Worm (Caenorhabditis elegans) whole organism, L1 larva: ENCODE data around the gene nfm-1.

Experiments used
- C04F5.9 ChIP-seq: sonication (generic microtip); optimal IDR thresholded peaks from 2 replicates; lab custom pipeline; 2016; ENCODE audit warnings: missing genetic modification characterization, missing compliant biosample characterization
- C34B4.2 ChIP-seq: sonication (generic microtip); optimal IDR thresholded peaks from 2 replicates; lab custom pipeline; 2017; ENCODE audit warnings: mild to moderate bottlenecking, missing genetic modification characterization, missing compliant biosample characterization
- aha-1 ChIP-seq: fragments of 150-350 bp; optimal IDR thresholded peaks from 2 replicates; lab custom pipeline; 2014; ENCODE audit warnings: missing biosample characterization, missing genetic modification characterization
- blmp-1 ChIP-seq: fragments of 150-350 bp; optimal IDR thresholded peaks from 2 replicates; lab custom pipeline; 2014; ENCODE audit warnings: missing biosample characterization, missing genetic modification characterization
- ceh-8 ChIP-seq: fragments of 200-800 bp; sonication (Bioruptor generic); optimal IDR thresholded peaks from 2 replicates; lab custom pipeline; 2018; ENCODE audit warnings: mild to moderate bottlenecking, missing genetic modification characterization, moderate library complexity, missing compliant biosample characterization
- ceh-82 ChIP-seq, 3 experiments: fragments of 150-350 bp in 1 of 3; sonication (generic microtip) in 2 of 3; optimal IDR thresholded peaks; 2 replicates each; lab custom pipeline; 2014 to 2017; ENCODE audit warnings: missing biosample characterization in 3 of 3, missing genetic modification characterization in 3 of 3
- ceh-88 ChIP-seq: fragments of 200-800 bp; sonication (Bioruptor generic); IDR thresholded peaks from 2 replicates; pipeline ENCODE4 v1.3.6; 2022; ENCODE audit warnings: missing genetic modification characterization, missing compliant biosample characterization
- ceh-90 ChIP-seq: sonication (generic microtip); optimal IDR thresholded peaks from 2 replicates; lab custom pipeline; 2016; ENCODE audit warnings: missing genetic modification characterization, missing compliant biosample characterization
- ces-1 ChIP-seq: fragments of 150-350 bp; optimal IDR thresholded peaks from 2 replicates; lab custom pipeline; 2014; ENCODE audit warnings: missing biosample characterization, missing genetic modification reagents, missing genetic modification characterization
- dsc-1 ChIP-seq: sonication (generic microtip); optimal IDR thresholded peaks from 2 replicates; lab custom pipeline; 2016; ENCODE audit warnings: mild to moderate bottlenecking, missing genetic modification characterization, missing compliant biosample characterization
- efl-1 ChIP-seq, 4 experiments: fragments of 150-350 bp; optimal IDR thresholded peaks in 3 of 4; peaks in 1 of 4; 1 replicate in 1 of 4; 2 replicates in 3 of 4; lab custom pipeline; 2014; ENCODE audit warnings: missing biosample characterization in 2 of 4, missing genetic modification characterization in 2 of 4, missing genetic modification reagents in 2 of 4
- ets-5 ChIP-seq: fragments of 200-800 bp; sonication (Bioruptor generic); IDR thresholded peaks from 2 replicates; pipeline ENCODE4 v1.3.6; 2022; ENCODE audit warnings: missing genetic modification characterization, missing compliant biosample characterization
- fkh-4 ChIP-seq: sonication (generic microtip); optimal IDR thresholded peaks from 2 replicates; lab custom pipeline; 2016; ENCODE audit warnings: missing compliant biosample characterization, missing genetic modification characterization, borderline replicate concordance
- fos-1 ChIP-seq: fragments of 150-350 bp; optimal IDR thresholded peaks from 2 replicates; lab custom pipeline; 2014; ENCODE audit warnings: missing biosample characterization, missing genetic modification characterization
- grh-1 ChIP-seq: fragments of 200-800 bp; sonication (Bioruptor generic); IDR thresholded peaks from 2 replicates; pipeline ENCODE4 v1.3.6; 2022; ENCODE audit warnings: missing genetic modification reagents, missing genetic modification characterization, missing compliant biosample characterization
- hlh-4 ChIP-seq: sonication (generic microtip); optimal IDR thresholded peaks from 2 replicates; lab custom pipeline; 2016; ENCODE audit warnings: mild to moderate bottlenecking, missing genetic modification characterization, missing compliant biosample characterization
- hpl-2 ChIP-seq: fragments of 150-350 bp; optimal IDR thresholded peaks from 2 replicates; lab custom pipeline; 2014; ENCODE audit warnings: missing biosample characterization, missing genetic modification reagents, missing genetic modification characterization
- irx-1 ChIP-seq: sonication (generic microtip); optimal IDR thresholded peaks from 2 replicates; lab custom pipeline; 2016; ENCODE audit warnings: missing genetic modification characterization, missing compliant biosample characterization
- lin-13 ChIP-seq: fragments of 150-350 bp; optimal IDR thresholded peaks from 2 replicates; lab custom pipeline; 2014; ENCODE audit warnings: missing biosample characterization, missing genetic modification reagents, missing genetic modification characterization
- lin-14 ChIP-seq: fragments of 200-800 bp; sonication (Bioruptor generic); optimal IDR thresholded peaks from 2 replicates; lab custom pipeline; 2018; ENCODE audit warnings: mild to moderate bottlenecking, missing genetic modification characterization, moderate library complexity, missing compliant biosample characterization
- lin-39 ChIP-seq: fragments of 150-350 bp; optimal IDR thresholded peaks from 2 replicates; lab custom pipeline; 2014; ENCODE audit warnings: missing biosample characterization, missing genetic modification reagents, missing genetic modification characterization
- lsy-2 ChIP-seq, 2 experiments: fragments of 150-350 bp; optimal IDR thresholded peaks; 2 replicates each; lab custom pipeline; 2014; ENCODE audit warnings: missing biosample characterization in 2 of 2, missing genetic modification characterization in 2 of 2
- mab-9 ChIP-seq: fragments of 200-800 bp; sonication (Bioruptor generic); IDR thresholded peaks from 2 replicates; pipeline ENCODE4 v1.3.6; 2022; ENCODE audit warnings: missing genetic modification reagents, missing genetic modification characterization, missing compliant biosample characterization
- mdl-1 ChIP-seq, 2 experiments: fragments of 150-350 bp; optimal IDR thresholded peaks; 2 replicates each; lab custom pipeline; 2014 to 2017; ENCODE audit warnings: missing biosample characterization in 2 of 2, missing genetic modification characterization in 2 of 2, inconsistent platforms in 1 of 2
- mep-1 ChIP-seq: fragments of 150-350 bp; optimal IDR thresholded peaks from 2 replicates; lab custom pipeline; 2014; ENCODE audit warnings: missing biosample characterization, missing genetic modification characterization
- nhr-20 ChIP-seq: sonication (generic microtip); optimal IDR thresholded peaks from 2 replicates; lab custom pipeline; 2016; ENCODE audit warnings: mild to moderate bottlenecking, missing genetic modification characterization, missing compliant biosample characterization
- nhr-237 ChIP-seq: fragments of 150-350 bp; optimal IDR thresholded peaks from 2 replicates; lab custom pipeline; 2014; ENCODE audit warnings: missing biosample characterization, missing genetic modification characterization
- nhr-47 ChIP-seq: sonication (generic microtip); optimal IDR thresholded peaks from 2 replicates; lab custom pipeline; 2016; ENCODE audit warnings: mild to moderate bottlenecking, missing genetic modification characterization, moderate library complexity, missing compliant biosample characterization
- nhr-71 ChIP-seq: sonication (generic microtip); optimal IDR thresholded peaks from 2 replicates; lab custom pipeline; 2016; ENCODE audit warnings: mild to moderate bottlenecking, missing genetic modification characterization, moderate library complexity, missing compliant biosample characterization
- nhr-90 ChIP-seq: sonication (generic microtip); optimal IDR thresholded peaks from 2 replicates; lab custom pipeline; 2016; ENCODE audit warnings: mild to moderate bottlenecking, missing genetic modification characterization, missing compliant biosample characterization; ENCODE audit not compliant: poor library complexity
- skn-1 ChIP-seq: fragments of 150-350 bp; optimal IDR thresholded peaks from 2 replicates; lab custom pipeline; 2014; ENCODE audit warnings: missing biosample characterization, missing genetic modification characterization
- snu-23 ChIP-seq: sonication (generic microtip); optimal IDR thresholded peaks from 2 replicates; lab custom pipeline; 2016; ENCODE audit warnings: missing genetic modification characterization, missing compliant biosample characterization
- sox-4 ChIP-seq: sonication (generic microtip); optimal IDR thresholded peaks from 2 replicates; lab custom pipeline; 2016; ENCODE audit warnings: missing genetic modification characterization, missing compliant biosample characterization
- sup-37 ChIP-seq: fragments of 200-800 bp; sonication (Bioruptor generic); optimal IDR thresholded peaks from 2 replicates; lab custom pipeline; 2018; ENCODE audit warnings: mild to moderate bottlenecking, missing genetic modification characterization, missing compliant biosample characterization
- swsn-7 ChIP-seq: sonication (generic microtip); optimal IDR thresholded peaks from 2 replicates; lab custom pipeline; 2016; ENCODE audit warnings: missing genetic modification characterization, missing compliant biosample characterization
- tlp-1 ChIP-seq: fragments of 150-350 bp; optimal IDR thresholded peaks from 2 replicates; lab custom pipeline; 2014; ENCODE audit warnings: missing biosample characterization, missing genetic modification characterization
- unc-130 ChIP-seq: fragments of 150-350 bp; optimal IDR thresholded peaks from 2 replicates; lab custom pipeline; 2017; ENCODE audit warnings: missing biosample characterization, missing genetic modification characterization, inconsistent platforms
- unc-62 ChIP-seq: fragments of 150-350 bp; optimal IDR thresholded peaks from 2 replicates; lab custom pipeline; 2014; ENCODE audit warnings: missing biosample characterization, missing genetic modification reagents, missing genetic modification characterization
- unc-86 ChIP-seq: sonication (generic microtip); optimal IDR thresholded peaks from 2 replicates; lab custom pipeline; 2016; ENCODE audit warnings: missing genetic modification characterization, missing compliant biosample characterization
- vab-15 ChIP-seq: sonication (generic microtip); optimal IDR thresholded peaks from 2 replicates; lab custom pipeline; 2017; ENCODE audit warnings: missing genotype, mild to moderate bottlenecking, missing genetic modification characterization, missing compliant biosample characterization
- xbp-1 ChIP-seq: sonication (generic microtip); optimal IDR thresholded peaks from 2 replicates; lab custom pipeline; 2016; ENCODE audit warnings: missing genetic modification characterization, missing compliant biosample characterization
- zip-4 ChIP-seq: fragments of 200-800 bp; sonication (Bioruptor generic); optimal IDR thresholded peaks from 2 replicates; lab custom pipeline; 2018; ENCODE audit warnings: mild to moderate bottlenecking, missing genetic modification characterization, moderate library complexity, missing compliant biosample characterization
- ztf-11 ChIP-seq, 2 experiments: sonication (generic microtip); optimal IDR thresholded peaks; 2 replicates each; lab custom pipeline; 2016 to 2017; ENCODE audit warnings: missing genetic modification characterization in 2 of 2, missing biosample characterization in 1 of 2, missing compliant biosample characterization in 1 of 2
- ztf-4 ChIP-seq: fragments of 150-350 bp; optimal IDR thresholded peaks from 2 replicates; lab custom pipeline; 2014; ENCODE audit warnings: missing biosample characterization, missing genetic modification characterization

nfm-1 gene

DNA sequence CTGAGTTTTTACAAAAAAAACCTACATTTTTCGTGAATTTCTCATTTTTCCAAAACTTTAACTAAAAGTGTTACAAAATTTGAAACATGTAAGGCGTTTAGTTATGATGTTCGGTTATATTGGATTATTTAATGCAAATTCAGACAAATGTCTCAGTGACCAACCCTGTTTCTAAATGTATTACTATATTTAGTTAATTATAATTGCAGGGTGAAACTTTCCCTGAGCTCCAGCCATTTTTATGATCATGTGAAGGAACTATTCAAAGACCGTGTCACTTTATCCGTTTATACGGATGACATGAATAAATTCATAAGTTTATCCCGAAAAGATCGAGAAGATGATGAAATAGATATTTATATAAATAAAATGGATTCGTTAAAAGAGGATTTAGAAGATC, 31.6 kb downstream of the nfm-1 start, which contains the start of gene C23G10.5:
TSS of gene C23G10.5 (plus strand) at position 301 of the 400 bp plus-strand sequence.
- TF ChIP-seq tlp-1 (tag; lab: Kevin White, UChicago), result no peak
- no peak for TF ChIP-seq ztf-11 (tag; optimal IDR thresholded peaks at IDR 0.05; lab: Kevin White, UChicago)
- TF ChIP-seq hpl-2, result no peak
- no peak for TF ChIP-seq xbp-1
- TF ChIP-seq ets-5 (GFP tag; lab: Robert Waterston, UW), result no peak
- TF ChIP-seq lsy-2 (tag; optimal IDR thresholded peaks at IDR 0.05; lab: Kevin White, UChicago), result no peak
- no peak for TF ChIP-seq C04F5.9 (tag; lab: Kevin White, UChicago)
- no peak for TF ChIP-seq dsc-1 (tag; lab: Kevin White, UChicago)
- no peak for TF ChIP-seq ceh-88 (GFP tag; lab: Robert Waterston, UW)
- TF ChIP-seq mab-9, result no peak
- TF ChIP-seq lin-13 (GFP tag; lab: Kevin White, UChicago), result no peak
- TF ChIP-seq nhr-47 (tag; lab: Kevin White, UChicago), result no peak
- no peak for TF ChIP-seq mdl-1 (tag; optimal IDR thresholded peaks at IDR 0.05; lab: Kevin White, UChicago)
- TF ChIP-seq nhr-20 (tag; lab: Kevin White, UChicago), result no peak
- TF ChIP-seq lin-14, result no peak

ce11 chrIII:6194480-6194879, 35.2 kb downstream of the nfm-1 start, which contains the start of gene ugt-66:
TSS of gene ugt-66 (minus strand) at chrIII:6194580.
- TF ChIP-seq irx-1 (tag; lab: Kevin White, UChicago) (no peak), ceh-8 (GFP tag; lab: Kevin White, UChicago) (no peak), lin-39 (tag; lab: Kevin White, UChicago) (no peak), sox-4 (tag; lab: Kevin White, UChicago) (no peak)

DNA sequence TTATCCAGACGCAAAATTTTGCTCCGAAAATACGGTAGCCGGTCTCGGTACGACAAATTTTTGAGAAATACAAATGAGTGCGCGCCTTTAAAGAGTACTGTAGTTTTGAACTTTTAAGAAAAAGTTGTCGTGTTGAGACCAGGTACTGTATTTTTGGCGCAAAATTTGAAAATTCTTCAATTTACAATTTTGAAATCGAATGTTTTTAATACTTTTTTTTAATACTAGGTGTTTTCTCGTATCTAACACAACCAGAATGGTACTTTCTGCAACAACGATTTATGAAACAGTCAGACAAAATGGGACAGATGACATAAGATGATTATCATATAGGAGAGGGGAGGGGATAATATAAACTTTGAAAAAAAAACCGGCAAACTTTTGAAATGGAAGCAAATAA, 36.5 kb downstream of the nfm-1 start:
- TF ChIP-seq ets-5 (GFP tag; lab: Robert Waterston, UW) (no peak), ceh-88 (GFP tag; lab: Robert Waterston, UW) (no peak), skn-1 (tag; lab: Kevin White, UChicago) (no peak), tlp-1 (tag; lab: Kevin White, UChicago) (no peak), blmp-1 (tag; lab: Kevin White, UChicago) (no peak), efl-1 (optimal IDR thresholded peaks at IDR 0.05; lab: Kevin White, UChicago) (no peak), efl-1 (GFP tag; optimal IDR thresholded peaks at IDR 0.05 in 1 of 2; lab: Kevin White, UChicago) (peak in 1 of 2 experiments; percentile 63), nhr-90 (no peak), ceh-90 (tag; lab: Kevin White, UChicago) (no peak)

ce11 chrIII:6198378-6199234, 39.4 kb downstream of the nfm-1 start, which contains the start of the genes C23G10.7 and rpn-2:
TSS of gene C23G10.7 (minus strand) at chrIII:6198414.
TSS of gene rpn-2 (plus strand) at chrIII:6199184.
- TF ChIP-seq ceh-90 (tag; lab: Kevin White, UChicago) (no peak), zip-4 (GFP tag; lab: Kevin White, UChicago) (peak; percentile 17), ceh-82 (tag; optimal IDR thresholded peaks at IDR 0.05; lab: Kevin White, UChicago) (peak; percentile 62 to 68 (median 63)), mdl-1 (tag; optimal IDR thresholded peaks at IDR 0.05; lab: Kevin White, UChicago) (peak in 1 of 2 experiments; percentile 55), snu-23 (GFP tag; lab: Kevin White, UChicago) (peak; percentile 78), hpl-2 (no peak), grh-1 (GFP tag; lab: Robert Waterston, UW) (peak; percentile 8; the same call in 1 of the 2 replicates), lsy-2 (tag; optimal IDR thresholded peaks at IDR 0.05; lab: Kevin White, UChicago) (peak; percentile 83 to 86), unc-86 (peak; percentile 61), ceh-88 (GFP tag; lab: Robert Waterston, UW) (no peak), fos-1 (tag; lab: Kevin White, UChicago) (peak; percentile 32), vab-15 (tag; lab: Kevin White, UChicago) (no peak), nhr-237 (tag; lab: Kevin White, UChicago) (no peak), ztf-4 (tag; lab: Kevin White, UChicago) (no peak), hlh-4 (tag; lab: Kevin White, UChicago) (no peak), blmp-1 (tag; lab: Kevin White, UChicago) (peak; percentile 52), swsn-7 (tag; lab: Kevin White, UChicago) (peak; percentile 74), ces-1 (GFP tag; lab: Kevin White, UChicago) (no peak), unc-130 (tag; lab: Kevin White, UChicago) (no peak), aha-1 (no peak), sup-37 (GFP tag; lab: Kevin White, UChicago) (peak; percentile 1), C34B4.2 (tag; lab: Kevin White, UChicago) (no peak), mep-1 (tag; lab: Kevin White, UChicago) (peak; percentile 90), unc-62 (GFP tag; lab: Kevin White, UChicago) (no peak), nhr-71 (tag; lab: Kevin White, UChicago) (peak; percentile 84), lin-14 (peak; percentile 64), fkh-4 (tag; lab: Kevin White, UChicago) (peak; percentile 25)
